Fruit fly (Drosophila melanogaster): ENCODE data around the gene Usp8.

dm6 chr3R:21151090-21151870 is 17.2 kb downstream of the Usp8 start:
- TF ChIP-seq CTCF (optimal IDR thresholded peaks at IDR 0.05) (no peak), CG8478 (optimal IDR thresholded peaks at IDR 0.05) (no peak)

Measured in S2 (cell line).